Worm (Caenorhabditis elegans) whole organism, L1 larva: ENCODE results near the gene gon-4.

Experiments used
- C04F5.9 ChIP-seq: sonication (generic microtip); optimal IDR thresholded peaks from 2 replicates; lab custom pipeline; 2016; ENCODE audit warnings: missing genetic modification characterization, missing compliant biosample characterization
- F16B12.6 ChIP-seq: fragments of 150-350 bp; optimal IDR thresholded peaks from 2 replicates; lab custom pipeline; 2014; ENCODE audit warnings: missing biosample characterization, missing genetic modification characterization
- Y116A8C.19 ChIP-seq: sonication (generic microtip); optimal IDR thresholded peaks from 2 replicates; lab custom pipeline; 2016; ENCODE audit warnings: missing compliant biosample characterization, missing genetic modification characterization, borderline replicate concordance
- aha-1 ChIP-seq: fragments of 150-350 bp; optimal IDR thresholded peaks from 2 replicates; lab custom pipeline; 2014; ENCODE audit warnings: missing biosample characterization, missing genetic modification characterization
- aly-2 ChIP-seq: fragments of 150-350 bp; optimal IDR thresholded peaks from 2 replicates; lab custom pipeline; 2014; ENCODE audit warnings: missing biosample characterization, missing genetic modification characterization
- blmp-1 ChIP-seq: fragments of 150-350 bp; optimal IDR thresholded peaks from 2 replicates; lab custom pipeline; 2014; ENCODE audit warnings: missing biosample characterization, missing genetic modification characterization
- ceh-63 ChIP-seq: fragments of 200-800 bp; sonication (Bioruptor generic); optimal IDR thresholded peaks from 2 replicates; lab custom pipeline; 2018; ENCODE audit warnings: mild to moderate bottlenecking, missing genetic modification characterization, missing compliant biosample characterization
- ceh-8 ChIP-seq: fragments of 200-800 bp; sonication (Bioruptor generic); optimal IDR thresholded peaks from 2 replicates; lab custom pipeline; 2018; ENCODE audit warnings: mild to moderate bottlenecking, missing genetic modification characterization, moderate library complexity, missing compliant biosample characterization
- ceh-82 ChIP-seq, 3 experiments: fragments of 150-350 bp in 1 of 3; sonication (generic microtip) in 2 of 3; optimal IDR thresholded peaks; 2 replicates each; lab custom pipeline; 2014 to 2017; ENCODE audit warnings: missing biosample characterization in 3 of 3, missing genetic modification characterization in 3 of 3
- ceh-90 ChIP-seq: sonication (generic microtip); optimal IDR thresholded peaks from 2 replicates; lab custom pipeline; 2016; ENCODE audit warnings: missing genetic modification characterization, missing compliant biosample characterization
- ces-1 ChIP-seq: fragments of 150-350 bp; optimal IDR thresholded peaks from 2 replicates; lab custom pipeline; 2014; ENCODE audit warnings: missing biosample characterization, missing genetic modification reagents, missing genetic modification characterization
- efl-1 ChIP-seq, 4 experiments: fragments of 150-350 bp; optimal IDR thresholded peaks in 3 of 4; peaks in 1 of 4; 1 replicate in 1 of 4; 2 replicates in 3 of 4; lab custom pipeline; 2014; ENCODE audit warnings: missing biosample characterization in 2 of 4, missing genetic modification characterization in 2 of 4, missing genetic modification reagents in 2 of 4
- egl-13 ChIP-seq: sonication (generic microtip); optimal IDR thresholded peaks from 2 replicates; lab custom pipeline; 2016; ENCODE audit warnings: missing genotype, missing genetic modification reagents, missing genetic modification characterization, missing compliant biosample characterization
- elt-2 ChIP-seq: sonication (generic microtip); optimal IDR thresholded peaks from 2 replicates; lab custom pipeline; 2016; ENCODE audit warnings: missing genetic modification characterization, mild to moderate bottlenecking, inconsistent platforms, missing compliant biosample characterization, missing genetic modification reagents
- elt-3 ChIP-seq, 6 experiments: fragments of 150-350 bp in 1 of 6; sonication (generic microtip); optimal IDR thresholded peaks; 2 replicates each; lab custom pipeline; 2017 to 2018; ENCODE audit warnings: missing biosample characterization in 6 of 6, missing genetic modification characterization in 6 of 6, inconsistent platforms in 1 of 6
- ets-5 ChIP-seq: fragments of 200-800 bp; sonication (Bioruptor generic); IDR thresholded peaks from 2 replicates; pipeline ENCODE4 v1.3.6; 2022; ENCODE audit warnings: missing genetic modification characterization, missing compliant biosample characterization
- fkh-10 ChIP-seq: sonication (generic microtip); optimal IDR thresholded peaks from 2 replicates; lab custom pipeline; 2017; ENCODE audit warnings: missing biosample characterization, missing genetic modification reagents, missing genetic modification characterization
- fos-1 ChIP-seq: fragments of 150-350 bp; optimal IDR thresholded peaks from 2 replicates; lab custom pipeline; 2014; ENCODE audit warnings: missing biosample characterization, missing genetic modification characterization
- hlh-17 ChIP-seq: fragments of 200-800 bp; sonication (Bioruptor generic); optimal IDR thresholded peaks from 2 replicates; lab custom pipeline; 2018; ENCODE audit warnings: missing genetic modification characterization, mild to moderate bottlenecking, missing compliant biosample characterization, moderate library complexity, borderline replicate concordance
- hlh-4 ChIP-seq: sonication (generic microtip); optimal IDR thresholded peaks from 2 replicates; lab custom pipeline; 2016; ENCODE audit warnings: mild to moderate bottlenecking, missing genetic modification characterization, missing compliant biosample characterization
- jun-1 ChIP-seq: fragments of 150-350 bp; optimal IDR thresholded peaks from 2 replicates; lab custom pipeline; 2014; ENCODE audit warnings: missing biosample characterization, missing genetic modification reagents, missing genetic modification characterization
- lin-13 ChIP-seq: fragments of 150-350 bp; optimal IDR thresholded peaks from 2 replicates; lab custom pipeline; 2014; ENCODE audit warnings: missing biosample characterization, missing genetic modification reagents, missing genetic modification characterization
- lin-14 ChIP-seq: fragments of 200-800 bp; sonication (Bioruptor generic); optimal IDR thresholded peaks from 2 replicates; lab custom pipeline; 2018; ENCODE audit warnings: mild to moderate bottlenecking, missing genetic modification characterization, moderate library complexity, missing compliant biosample characterization
- lin-15B ChIP-seq: fragments of 150-350 bp; sonication (generic microtip); optimal IDR thresholded peaks from 3 replicates; lab custom pipeline; 2014; ENCODE audit warnings: missing biosample characterization, missing genetic modification characterization
- lin-35 ChIP-seq, 2 experiments: fragments of 150-350 bp; optimal IDR thresholded peaks; 2 replicates each; lab custom pipeline; 2014; ENCODE audit warnings: missing biosample characterization in 2 of 2, missing genetic modification characterization in 2 of 2, missing genetic modification reagents in 2 of 2
- lin-39 ChIP-seq: fragments of 150-350 bp; optimal IDR thresholded peaks from 2 replicates; lab custom pipeline; 2014; ENCODE audit warnings: missing biosample characterization, missing genetic modification reagents, missing genetic modification characterization
- lir-3 ChIP-seq: sonication (generic microtip); optimal IDR thresholded peaks from 2 replicates; lab custom pipeline; 2016; ENCODE audit warnings: mild to moderate bottlenecking, missing genetic modification characterization, moderate library complexity, missing compliant biosample characterization; ENCODE audit not compliant: poor library complexity
- lsy-2 ChIP-seq, 2 experiments: fragments of 150-350 bp; optimal IDR thresholded peaks; 2 replicates each; lab custom pipeline; 2014; ENCODE audit warnings: missing biosample characterization in 2 of 2, missing genetic modification characterization in 2 of 2
- mdl-1 ChIP-seq, 2 experiments: fragments of 150-350 bp; optimal IDR thresholded peaks; 2 replicates each; lab custom pipeline; 2014 to 2017; ENCODE audit warnings: missing biosample characterization in 2 of 2, missing genetic modification characterization in 2 of 2, inconsistent platforms in 1 of 2
- mef-2 ChIP-seq: fragments of 150-350 bp; optimal IDR thresholded peaks from 2 replicates; lab custom pipeline; 2014; ENCODE audit warnings: missing biosample characterization, missing genetic modification characterization
- mep-1 ChIP-seq: fragments of 150-350 bp; optimal IDR thresholded peaks from 2 replicates; lab custom pipeline; 2014; ENCODE audit warnings: missing biosample characterization, missing genetic modification characterization
- nhr-19 ChIP-seq: fragments of 200-800 bp; sonication (Bioruptor generic); conservative IDR thresholded peaks from 2 replicates; pipeline ENCODE4 v1.3.6; 2022; ENCODE audit warnings: missing genetic modification characterization, missing compliant biosample characterization
- nhr-71 ChIP-seq: sonication (generic microtip); optimal IDR thresholded peaks from 2 replicates; lab custom pipeline; 2016; ENCODE audit warnings: mild to moderate bottlenecking, missing genetic modification characterization, moderate library complexity, missing compliant biosample characterization
- nhr-84 ChIP-seq: sonication (generic microtip); optimal IDR thresholded peaks from 2 replicates; lab custom pipeline; 2017; ENCODE audit warnings: missing biosample characterization, missing genetic modification characterization
- nhr-90 ChIP-seq: sonication (generic microtip); optimal IDR thresholded peaks from 2 replicates; lab custom pipeline; 2016; ENCODE audit warnings: mild to moderate bottlenecking, missing genetic modification characterization, missing compliant biosample characterization; ENCODE audit not compliant: poor library complexity
- pag-3 ChIP-seq: sonication (generic microtip); optimal IDR thresholded peaks from 2 replicates; lab custom pipeline; 2017; ENCODE audit warnings: missing genetic modification characterization, mild to moderate bottlenecking, missing compliant biosample characterization, antibody characterized with exemption, borderline replicate concordance; ENCODE audit not compliant: insufficient read depth
- pax-3 ChIP-seq: fragments of 200-800 bp; sonication (Bioruptor generic); optimal IDR thresholded peaks from 2 replicates; lab custom pipeline; 2018; ENCODE audit warnings: mild to moderate bottlenecking, missing genetic modification characterization, moderate library complexity, missing compliant biosample characterization
- snpc-4 ChIP-seq: fragments of 150-350 bp; optimal IDR thresholded peaks from 2 replicates; lab custom pipeline; 2014; ENCODE audit warnings: missing biosample characterization, missing genetic modification characterization
- snu-23 ChIP-seq: sonication (generic microtip); optimal IDR thresholded peaks from 2 replicates; lab custom pipeline; 2016; ENCODE audit warnings: missing genetic modification characterization, missing compliant biosample characterization
- sptf-1 ChIP-seq: fragments of 150-350 bp; optimal IDR thresholded peaks from 2 replicates; lab custom pipeline; 2014; ENCODE audit warnings: missing biosample characterization, missing genetic modification characterization
- tbx-2 ChIP-seq: sonication (generic microtip); optimal IDR thresholded peaks from 2 replicates; lab custom pipeline; 2016; ENCODE audit warnings: missing genetic modification characterization, missing compliant biosample characterization
- unc-130 ChIP-seq: fragments of 150-350 bp; optimal IDR thresholded peaks from 2 replicates; lab custom pipeline; 2017; ENCODE audit warnings: missing biosample characterization, missing genetic modification characterization, inconsistent platforms
- unc-30 ChIP-seq: sonication (generic microtip); optimal IDR thresholded peaks from 2 replicates; lab custom pipeline; 2017; ENCODE audit warnings: missing biosample characterization, missing genetic modification characterization
- unc-62 ChIP-seq: fragments of 150-350 bp; optimal IDR thresholded peaks from 2 replicates; lab custom pipeline; 2014; ENCODE audit warnings: missing biosample characterization, missing genetic modification reagents, missing genetic modification characterization
- unc-86 ChIP-seq: sonication (generic microtip); optimal IDR thresholded peaks from 2 replicates; lab custom pipeline; 2016; ENCODE audit warnings: missing genetic modification characterization, missing compliant biosample characterization
- xbp-1 ChIP-seq: sonication (generic microtip); optimal IDR thresholded peaks from 2 replicates; lab custom pipeline; 2016; ENCODE audit warnings: missing genetic modification characterization, missing compliant biosample characterization
- zag-1 ChIP-seq: fragments of 150-350 bp; optimal IDR thresholded peaks from 2 replicates; lab custom pipeline; 2014; ENCODE audit warnings: missing biosample characterization, missing genetic modification characterization
- zip-4 ChIP-seq: fragments of 200-800 bp; sonication (Bioruptor generic); optimal IDR thresholded peaks from 2 replicates; lab custom pipeline; 2018; ENCODE audit warnings: mild to moderate bottlenecking, missing genetic modification characterization, moderate library complexity, missing compliant biosample characterization
- ztf-4 ChIP-seq: fragments of 150-350 bp; optimal IDR thresholded peaks from 2 replicates; lab custom pipeline; 2014; ENCODE audit warnings: missing biosample characterization, missing genetic modification characterization

Gene gon-4

DNA sequence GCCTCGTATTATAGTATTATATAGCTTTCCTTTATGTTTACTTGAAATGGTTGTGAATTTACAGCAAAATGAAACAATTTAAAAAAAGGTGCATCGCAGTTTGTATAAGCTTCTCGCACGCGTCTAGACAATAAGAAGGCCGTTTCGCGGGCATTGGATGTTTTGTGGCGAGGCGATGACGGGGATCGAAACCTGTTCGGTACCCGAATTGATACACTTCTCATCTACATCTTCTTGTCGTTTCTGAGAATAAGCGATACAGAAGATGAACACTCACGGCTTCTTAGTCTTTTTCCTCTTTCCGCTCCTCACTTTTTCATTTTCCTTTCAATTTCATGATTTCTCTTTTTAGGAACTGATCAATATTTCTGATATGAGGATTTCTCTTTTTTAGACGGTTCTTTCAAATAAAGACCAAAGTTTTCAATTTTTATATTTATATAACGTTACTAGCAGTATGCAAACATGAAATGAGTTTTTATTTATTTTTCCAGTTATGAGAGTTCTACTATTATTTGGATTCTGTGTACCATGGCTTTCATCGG is 48.1 kb downstream of the gon-4 start, which contains the start of gene F01G10.10:
Gene F01G10.10, plus strand, starts transcription at position 495 of the 545 bp plus-strand sequence.
- peak; percentile 39 for TF ChIP-seq elt-2
- TF ChIP-seq C04F5.9: no peak
- peak; percentile 54 for TF ChIP-seq aly-2 (tag; lab: Kevin White, UChicago)
- peak in 1 of 2 experiments; percentile 25 for TF ChIP-seq lin-35 (GFP tag; optimal IDR thresholded peaks at IDR 0.05; lab: Kevin White, UChicago)
- TF ChIP-seq unc-62 (GFP tag; lab: Kevin White, UChicago): no peak
- TF ChIP-seq nhr-90 (tag; lab: Kevin White, UChicago): peak; percentile 37
- no peak for TF ChIP-seq ceh-8
- TF ChIP-seq blmp-1: peak; percentile 89

DNA sequence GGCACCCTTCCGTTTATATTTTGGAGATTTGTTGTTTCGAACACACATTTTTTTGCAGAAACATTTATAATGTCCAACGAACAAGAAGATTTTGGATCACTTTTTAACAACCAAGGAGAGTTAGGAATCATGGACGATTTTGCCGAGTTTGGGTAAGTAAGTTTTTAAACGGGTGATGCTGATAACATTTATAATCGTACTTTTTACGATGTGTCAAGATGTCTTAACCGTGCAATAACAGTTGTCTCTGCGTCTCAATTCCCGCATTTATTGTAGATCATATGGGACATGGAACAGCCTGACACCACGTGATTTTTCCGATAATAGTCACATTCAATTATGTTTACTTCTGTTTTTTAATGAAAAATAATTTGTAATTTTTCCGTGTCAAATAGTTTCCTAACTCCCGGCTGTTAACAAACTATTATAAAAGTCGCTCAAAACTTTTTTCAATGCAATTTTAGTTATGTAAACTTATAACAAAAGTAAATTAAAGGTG is 53.0 kb downstream of the gon-4 start, which contains the start of gene daf-14:
Gene daf-14, plus strand, starts transcription at position 51 of the 499 bp plus-strand sequence.
- TF ChIP-seq lir-3 (tag; lab: Kevin White, UChicago): no peak
- peak; percentile 22 for TF ChIP-seq mep-1 (tag; lab: Kevin White, UChicago)
- peak; percentile 19 for TF ChIP-seq blmp-1
- no peak for TF ChIP-seq hlh-17 (GFP tag; lab: Kevin White, UChicago)
- no peak for TF ChIP-seq ceh-63
- no peak for TF ChIP-seq lin-13
- TF ChIP-seq lsy-2 (tag; optimal IDR thresholded peaks at IDR 0.05; lab: Kevin White, UChicago): peak in 1 of 2 experiments; percentile 0
- no peak for TF ChIP-seq unc-86 (tag; lab: Kevin White, UChicago)
- no peak for TF ChIP-seq hlh-4 (tag; lab: Kevin White, UChicago)
- no peak for TF ChIP-seq ztf-4 (tag; lab: Kevin White, UChicago)
- TF ChIP-seq ceh-82 (tag; optimal IDR thresholded peaks at IDR 0.05; lab: Kevin White, UChicago): no peak
- peak; percentile 50 for TF ChIP-seq nhr-90 (tag; lab: Kevin White, UChicago)
- no peak for TF ChIP-seq unc-30 (tag; lab: Kevin White, UChicago)
- TF ChIP-seq nhr-84: no peak
- TF ChIP-seq lin-35 (GFP tag; optimal IDR thresholded peaks at IDR 0.05; lab: Kevin White, UChicago): peak; percentile 30 to 84
- no peak for TF ChIP-seq efl-1 (optimal IDR thresholded peaks at IDR 0.05; lab: Kevin White, UChicago)
- peak in 1 of 2 experiments; percentile 72 for TF ChIP-seq efl-1 (GFP tag; optimal IDR thresholded peaks at IDR 0.05 in 1 of 2; lab: Kevin White, UChicago)
- no peak for TF ChIP-seq ets-5
- TF ChIP-seq fkh-10 (GFP tag; lab: Kevin White, UChicago): no peak
- peak; percentile 3 for TF ChIP-seq tbx-2 (tag; lab: Kevin White, UChicago)
- TF ChIP-seq zag-1: no peak
- TF ChIP-seq pax-3 (tag; lab: Kevin White, UChicago): no peak
- TF ChIP-seq nhr-19 (GFP tag; lab: Robert Waterston, UW): peak; percentile 49
- TF ChIP-seq snpc-4 (tag; lab: Kevin White, UChicago): no peak
- no peak for TF ChIP-seq pag-3
- TF ChIP-seq jun-1 (tag; lab: Kevin White, UChicago): no peak
- TF ChIP-seq lin-15B: no peak
- no peak for TF ChIP-seq unc-130 (tag; lab: Kevin White, UChicago)
- TF ChIP-seq F16B12.6: no peak
- TF ChIP-seq zip-4: no peak
- TF ChIP-seq nhr-71 (tag; lab: Kevin White, UChicago): peak; percentile 66
- no peak for TF ChIP-seq ceh-90
- TF ChIP-seq mef-2 (tag; lab: Kevin White, UChicago): no peak
- peak; percentile 22 for TF ChIP-seq elt-2
- no peak for TF ChIP-seq xbp-1
- no peak for TF ChIP-seq sptf-1
- TF ChIP-seq snu-23 (GFP tag; lab: Kevin White, UChicago): peak; percentile 31
- peak in 2 of 6 experiments; percentile 4 to 36 for TF ChIP-seq elt-3 (tag; optimal IDR thresholded peaks at IDR 0.05; lab: Kevin White, UChicago)
- TF ChIP-seq Y116A8C.19 (tag; lab: Kevin White, UChicago): no peak
- TF ChIP-seq lin-14: peak; percentile 53
- TF ChIP-seq mdl-1 (tag; optimal IDR thresholded peaks at IDR 0.05; lab: Kevin White, UChicago): peak in 1 of 2 experiments; percentile 9
- TF ChIP-seq lin-39 (tag; lab: Kevin White, UChicago): no peak
- TF ChIP-seq ces-1 (GFP tag; lab: Kevin White, UChicago): no peak
- TF ChIP-seq aha-1 (tag; lab: Kevin White, UChicago): no peak
- TF ChIP-seq fos-1 (tag; lab: Kevin White, UChicago): no peak
- no peak for TF ChIP-seq egl-13 (tag; lab: Kevin White, UChicago)
